Worm (Caenorhabditis elegans) whole organism, mixed stage, embryonic: Measurements from ENCODE around the gene F57A10.2.

Experiments used
- lsy-2 ChIP-seq: fragments of 150-350 bp; optimal IDR thresholded peaks from 2 replicates; lab custom pipeline; 2014; ENCODE audit warnings: missing biosample characterization, missing genetic modification characterization
- nhr-237 ChIP-seq: fragments of 150-350 bp; optimal IDR thresholded peaks from 2 replicates; lab custom pipeline; 2014; ENCODE audit warnings: missing biosample characterization, missing genetic modification characterization
- snpc-4 ChIP-seq: fragments of 150-350 bp; optimal IDR thresholded peaks from 2 replicates; lab custom pipeline; 2014; ENCODE audit warnings: missing biosample characterization, missing genetic modification characterization
- unc-120 ChIP-seq: sonication (generic microtip); optimal IDR thresholded peaks from 2 replicates; lab custom pipeline; 2017; ENCODE audit warnings: missing genetic modification characterization, missing compliant biosample characterization; ENCODE audit not compliant: poor library complexity, severe bottlenecking
- unc-39 ChIP-seq: fragments of 150-350 bp; optimal IDR thresholded peaks from 2 replicates; lab custom pipeline; 2014; ENCODE audit warnings: missing biosample characterization, missing genetic modification characterization

- TF ChIP-seq lsy-2 (tag; lab: Kevin White, UChicago) (no peak), nhr-237 (tag; lab: Kevin White, UChicago) (no peak), snpc-4 (tag; lab: Kevin White, UChicago) (no peak), unc-39 (tag; lab: Kevin White, UChicago) (no peak), unc-120 (tag; lab: Kevin White, UChicago) (no peak)
Measured at ce11 chrV:15719570-15719969, 46.8 kb upstream of the F57A10.2 start, which contains the start of gene Y6E2A.7.
